Fruit fly (Drosophila melanogaster) whole organism, prepupa: ENCODE measurements around the gene CG46467.

Experiments used
- Blimp-1 ChIP-seq: fragments of 200-800 bp; sonication (Bioruptor generic); optimal IDR thresholded peaks from 3 replicates; lab custom pipeline; 2017; ENCODE audit warnings: missing biosample characterization, missing genetic modification characterization, mild to moderate bottlenecking, moderate library complexity, missing genetic modification reagents
- CG10669 ChIP-seq: fragments of 200-800 bp; sonication (Bioruptor generic); optimal IDR thresholded peaks from 3 replicates; lab custom pipeline; 2018; ENCODE audit warnings: missing biosample characterization, mild to moderate bottlenecking, missing genetic modification characterization, moderate library complexity
- CG11294 ChIP-seq: fragments of 200-800 bp; sonication (Bioruptor generic); IDR thresholded peaks from 2 replicates; pipeline ENCODE4 v1.3.6; 2022; ENCODE audit warnings: missing biosample characterization, missing genetic modification characterization
- CG15336 ChIP-seq: fragments of 200-800 bp; sonication (Bioruptor generic); IDR thresholded peaks from 2 replicates; pipeline ENCODE4 v1.3.6; 2022; ENCODE audit warnings: missing biosample characterization, missing genetic modification characterization
- CG3032 ChIP-seq: fragments of 200-800 bp; optimal IDR thresholded peaks from 2 replicates; lab custom pipeline; 2019; ENCODE audit warnings: missing biosample characterization, mild to moderate bottlenecking, missing genetic modification characterization, moderate library complexity
- CG32006 ChIP-seq: fragments of 200-800 bp; sonication (Bioruptor generic); optimal IDR thresholded peaks from 3 replicates; lab custom pipeline; 2017; ENCODE audit warnings: missing biosample characterization, mild to moderate bottlenecking, missing genetic modification characterization
- CG6276 ChIP-seq: fragments of 200-800 bp; sonication (Bioruptor generic); optimal IDR thresholded peaks from 2 replicates; lab custom pipeline; 2017; ENCODE audit warnings: missing biosample characterization, mild to moderate bottlenecking, missing genetic modification characterization
- CG6792 ChIP-seq: fragments of 200-800 bp; sonication (Bioruptor generic); optimal IDR thresholded peaks from 3 replicates; lab custom pipeline; 2016; ENCODE audit warnings: missing biosample characterization, missing genetic modification characterization
- CG7368 ChIP-seq: fragments of 200-800 bp; sonication (Bioruptor generic); optimal IDR thresholded peaks from 3 replicates; lab custom pipeline; 2016; ENCODE audit warnings: missing biosample characterization, missing genetic modification characterization
- CG8319 ChIP-seq: fragments of 200-800 bp; sonication (Bioruptor generic); optimal IDR thresholded peaks from 3 replicates; lab custom pipeline; 2016; ENCODE audit warnings: missing biosample characterization, missing genetic modification characterization
- CG8632 ChIP-seq: fragments of 200-800 bp; sonication (Bioruptor generic); optimal IDR thresholded peaks from 3 replicates; lab custom pipeline; 2016; ENCODE audit warnings: missing biosample characterization, missing genetic modification characterization
- CG9139 ChIP-seq: fragments of 200-800 bp; sonication (Bioruptor generic); optimal IDR thresholded peaks from 3 replicates; lab custom pipeline; 2017; ENCODE audit warnings: missing biosample characterization, mild to moderate bottlenecking, missing genetic modification characterization
- Eip75B ChIP-seq: fragments of 200-800 bp; sonication (Bioruptor generic); optimal IDR thresholded peaks from 3 replicates; lab custom pipeline; 2016; ENCODE audit warnings: missing biosample characterization, missing genetic modification characterization
- Eip78C ChIP-seq: fragments of 200-800 bp; sonication (Bioruptor generic); peaks from one replicate; lab custom pipeline; 2016; ENCODE audit warnings: missing biosample characterization, missing genetic modification characterization
- Eip93F ChIP-seq: fragments of 200-800 bp; sonication (Bioruptor generic); optimal IDR thresholded peaks from 2 replicates; lab custom pipeline; 2016; ENCODE audit warnings: missing biosample characterization, mild to moderate bottlenecking, missing genetic modification characterization
- Ets96B ChIP-seq: fragments of 200-800 bp; optimal IDR thresholded peaks from 2 replicates; lab custom pipeline; 2019; ENCODE audit warnings: missing biosample characterization, mild to moderate bottlenecking, missing genetic modification characterization, moderate library complexity
- Gug ChIP-seq: fragments of 200-800 bp; sonication (Bioruptor generic); IDR thresholded peaks from 2 replicates; pipeline ENCODE4 v1.3.6; 2022; ENCODE audit warnings: missing biosample characterization, missing genetic modification characterization
- Hr38 ChIP-seq: sonication (Bioruptor generic); optimal IDR thresholded peaks from 2 replicates; lab custom pipeline; 2016; ENCODE audit warnings: missing biosample characterization, missing genetic modification characterization
- Lpt ChIP-seq: fragments of 200-800 bp; sonication (Bioruptor generic); optimal IDR thresholded peaks from 3 replicates; lab custom pipeline; 2016; ENCODE audit warnings: missing biosample characterization, missing genetic modification characterization
- Met ChIP-seq: fragments of 200-800 bp; sonication (Bioruptor generic); optimal IDR thresholded peaks from 3 replicates; lab custom pipeline; 2016; ENCODE audit warnings: missing biosample characterization, missing genetic modification characterization
- OdsH ChIP-seq: fragments of 200-800 bp; sonication (Bioruptor generic); optimal IDR thresholded peaks from 3 replicates; lab custom pipeline; 2016; ENCODE audit warnings: missing biosample characterization, missing genetic modification characterization
- Smox ChIP-seq: fragments of 200-800 bp; sonication (Bioruptor generic); optimal IDR thresholded peaks from 3 replicates; lab custom pipeline; 2016; ENCODE audit warnings: missing biosample characterization, missing genetic modification characterization
- Sox102F ChIP-seq: fragments of 200-800 bp; sonication (Bioruptor generic); optimal IDR thresholded peaks from 2 replicates; lab custom pipeline; 2016; ENCODE audit warnings: missing biosample characterization, mild to moderate bottlenecking, missing genetic modification characterization
- Sox14 ChIP-seq: fragments of 200-800 bp; sonication (Bioruptor generic); optimal IDR thresholded peaks from 3 replicates; lab custom pipeline; 2016; ENCODE audit warnings: missing biosample characterization, missing genetic modification characterization
- Sox15 ChIP-seq: fragments of 200-800 bp; sonication (Bioruptor generic); optimal IDR thresholded peaks from 3 replicates; lab custom pipeline; 2016; ENCODE audit warnings: missing biosample characterization, missing genetic modification characterization
- cyc ChIP-seq: fragments of 200-800 bp; sonication (Bioruptor generic); optimal IDR thresholded peaks from 3 replicates; lab custom pipeline; 2016; ENCODE audit warnings: missing biosample characterization, missing genetic modification characterization
- eg ChIP-seq: fragments of 200-800 bp; sonication (Bioruptor generic); IDR thresholded peaks from 3 replicates; pipeline ENCODE4 v1.3.6; 2022; ENCODE audit warnings: missing biosample characterization, missing genetic modification characterization
- esn ChIP-seq: fragments of 200-800 bp; sonication (Bioruptor generic); optimal IDR thresholded peaks from 2 replicates; lab custom pipeline; 2016; ENCODE audit warnings: missing biosample characterization, mild to moderate bottlenecking, missing genetic modification characterization, moderate library complexity
- fkh ChIP-seq: fragments of 200-800 bp; sonication (Bioruptor generic); optimal IDR thresholded peaks from 3 replicates; lab custom pipeline; 2017; ENCODE audit warnings: missing biosample characterization, mild to moderate bottlenecking, missing genetic modification characterization, moderate library complexity
- net ChIP-seq: fragments of 200-800 bp; sonication (Bioruptor generic); optimal IDR thresholded peaks from 3 replicates; lab custom pipeline; 2016; ENCODE audit warnings: missing biosample characterization, missing genetic modification characterization
- salr ChIP-seq, 2 experiments: fragments of 200-800 bp; sonication (Bioruptor generic); optimal IDR thresholded peaks; 3 replicates each; lab custom pipeline; 2016 to 2018; ENCODE audit warnings: missing biosample characterization in 2 of 2, missing genetic modification characterization in 2 of 2, mild to moderate bottlenecking in 1 of 2
- spab ChIP-seq: fragments of 200-800 bp; sonication (Bioruptor generic); optimal IDR thresholded peaks from 2 replicates; lab custom pipeline; 2017; ENCODE audit warnings: missing biosample characterization, mild to moderate bottlenecking, missing genetic modification characterization, missing genetic modification reagents
- ss ChIP-seq, 2 experiments: fragments of 200-800 bp; sonication (Bioruptor generic); optimal IDR thresholded peaks; 2 replicates in 1 of 2; 3 replicates in 1 of 2; lab custom pipeline; 2017 to 2018; ENCODE audit warnings: mild to moderate bottlenecking in 2 of 2, missing biosample characterization in 2 of 2, missing genetic modification characterization in 2 of 2, moderate library complexity in 1 of 2
- svp ChIP-seq: fragments of 200-800 bp; sonication (Bioruptor generic); peaks from one replicate; lab custom pipeline; 2016; ENCODE audit warnings: missing biosample characterization, missing genetic modification characterization
- topi ChIP-seq: fragments of 200-800 bp; sonication (Bioruptor generic); optimal IDR thresholded peaks from 3 replicates; lab custom pipeline; 2016; ENCODE audit warnings: missing biosample characterization, missing genetic modification characterization
- vri ChIP-seq: fragments of 200-800 bp; sonication (Bioruptor generic); optimal IDR thresholded peaks from 3 replicates; lab custom pipeline; 2016; ENCODE audit warnings: missing biosample characterization, mild to moderate bottlenecking, missing genetic modification characterization

CG46467 gene

DNA sequence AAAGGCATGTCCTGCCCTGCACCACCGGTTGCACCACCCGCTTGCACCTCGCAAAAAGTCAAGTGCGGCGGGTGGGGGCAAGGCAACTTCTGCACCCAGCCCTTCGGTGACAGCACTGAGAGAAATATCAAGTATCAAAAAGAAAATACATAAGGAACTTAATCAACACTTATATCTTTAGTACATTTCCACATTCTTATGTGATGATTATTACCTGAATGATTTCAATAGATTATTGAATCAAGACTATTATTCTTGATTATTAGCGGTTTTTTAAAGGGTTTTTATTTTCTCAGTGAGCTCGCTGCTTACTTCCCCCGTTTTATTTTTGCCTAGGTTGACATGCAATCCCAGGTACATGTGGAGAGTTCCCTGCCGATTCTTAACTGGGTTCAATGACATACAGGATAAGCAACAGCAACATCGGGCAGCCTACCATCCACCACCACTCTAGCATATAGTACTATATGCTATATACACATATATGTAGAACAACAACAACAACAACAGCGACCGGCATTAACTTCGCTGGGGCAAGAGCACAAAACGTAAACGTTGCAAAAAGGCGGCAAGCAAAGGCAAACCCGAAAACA is 91.7 kb downstream of the CG46467 start (continued):
- peak; percentile 80 for TF ChIP-seq CG9139
- no peak for TF ChIP-seq Hr38 (GFP tag; lab: Kevin White, UChicago)
- peak; percentile 34 for TF ChIP-seq Met
- peak; percentile 90 for TF ChIP-seq Ets96B
- TF ChIP-seq CG11294 = no peak
- peak; percentile 28 for TF ChIP-seq CG7368
- TF ChIP-seq CG6792 (GFP tag; lab: Kevin White, UChicago) = peak; percentile 67
- TF ChIP-seq Gug (GFP tag; lab: Robert Waterston, UW) = peak; percentile 51
- peak; percentile 51; the same call in 1 of the 2 replicates for TF ChIP-seq CG15336 (GFP tag; lab: Robert Waterston, UW)
- TF ChIP-seq CG3032 (tag; lab: Kevin White, UChicago) = peak; percentile 91
- 0 out of 3 replicates have a peak, but pooled peaks have one; percentile 36 for TF ChIP-seq eg (GFP tag; lab: Robert Waterston, UW)
- TF ChIP-seq Smox (GFP tag; lab: Kevin White, UChicago) = peak; percentile 6
- peak; percentile 19 for TF ChIP-seq Sox102F (GFP tag; lab: Kevin White, UChicago)
- peak; percentile 47 for TF ChIP-seq CG8319 (GFP tag; lab: Kevin White, UChicago)
- peak; percentile 36 for TF ChIP-seq esn (GFP tag; lab: Kevin White, UChicago)
- peak; percentile 29 for TF ChIP-seq Lpt
- TF ChIP-seq CG32006 = peak; percentile 58
- peak; percentile 64 for TF ChIP-seq OdsH
- peak; percentile 88 for TF ChIP-seq spab (GFP tag; lab: Kevin White, UChicago)
- peak; percentile 53 for TF ChIP-seq CG8632 (GFP tag; lab: Kevin White, UChicago)
- TF ChIP-seq CG10669 = peak; percentile 88
- TF ChIP-seq ss (GFP tag; optimal IDR thresholded peaks at IDR 0.05; lab: Kevin White, UChicago) = peak; percentile 85 to 92
- peak; percentile 41 for TF ChIP-seq svp (GFP tag; lab: Kevin White, UChicago)
- TF ChIP-seq Blimp-1 (GFP tag; lab: Kevin White, UChicago) = no peak
- no peak for TF ChIP-seq fkh (GFP tag; lab: Kevin White, UChicago)
- peak; percentile 43 for TF ChIP-seq CG6276 (GFP tag; lab: Kevin White, UChicago)
- no peak for TF ChIP-seq Eip93F
- TF ChIP-seq salr (GFP tag; optimal IDR thresholded peaks at IDR 0.05; lab: Kevin White, UChicago) = peak; percentile 53 to 68
- TF ChIP-seq Sox15 = peak; percentile 19

DNA sequence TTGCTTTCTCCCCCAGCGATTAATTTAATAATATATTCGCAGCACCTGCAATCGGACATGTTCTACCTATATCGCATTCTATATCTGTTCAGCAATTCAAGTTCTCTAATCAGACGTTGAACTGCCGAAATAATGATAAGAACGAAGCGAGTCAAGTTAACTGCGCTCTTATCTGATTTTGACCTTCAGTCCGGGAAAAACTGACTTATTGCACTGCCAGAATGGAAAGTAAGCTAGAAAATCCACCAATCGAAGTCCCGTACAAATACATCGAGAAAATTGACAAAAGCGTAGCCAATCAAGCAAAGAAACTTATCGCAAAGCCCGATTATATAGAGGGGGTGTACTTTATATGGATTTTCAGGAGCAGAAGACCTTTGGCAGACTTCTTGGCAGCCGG is 93.8 kb downstream of the CG46467 start:
- peak; percentile 96 for TF ChIP-seq Eip93F
- peak; percentile 67 for TF ChIP-seq vri
- peak; percentile 31 for TF ChIP-seq Eip78C (GFP tag; lab: Kevin White, UChicago)
- TF ChIP-seq Eip75B (GFP tag; lab: Kevin White, UChicago) = no peak
- peak; percentile 68 for TF ChIP-seq svp (GFP tag; lab: Kevin White, UChicago)
- TF ChIP-seq, all 60 proteins: peak for 4

DNA sequence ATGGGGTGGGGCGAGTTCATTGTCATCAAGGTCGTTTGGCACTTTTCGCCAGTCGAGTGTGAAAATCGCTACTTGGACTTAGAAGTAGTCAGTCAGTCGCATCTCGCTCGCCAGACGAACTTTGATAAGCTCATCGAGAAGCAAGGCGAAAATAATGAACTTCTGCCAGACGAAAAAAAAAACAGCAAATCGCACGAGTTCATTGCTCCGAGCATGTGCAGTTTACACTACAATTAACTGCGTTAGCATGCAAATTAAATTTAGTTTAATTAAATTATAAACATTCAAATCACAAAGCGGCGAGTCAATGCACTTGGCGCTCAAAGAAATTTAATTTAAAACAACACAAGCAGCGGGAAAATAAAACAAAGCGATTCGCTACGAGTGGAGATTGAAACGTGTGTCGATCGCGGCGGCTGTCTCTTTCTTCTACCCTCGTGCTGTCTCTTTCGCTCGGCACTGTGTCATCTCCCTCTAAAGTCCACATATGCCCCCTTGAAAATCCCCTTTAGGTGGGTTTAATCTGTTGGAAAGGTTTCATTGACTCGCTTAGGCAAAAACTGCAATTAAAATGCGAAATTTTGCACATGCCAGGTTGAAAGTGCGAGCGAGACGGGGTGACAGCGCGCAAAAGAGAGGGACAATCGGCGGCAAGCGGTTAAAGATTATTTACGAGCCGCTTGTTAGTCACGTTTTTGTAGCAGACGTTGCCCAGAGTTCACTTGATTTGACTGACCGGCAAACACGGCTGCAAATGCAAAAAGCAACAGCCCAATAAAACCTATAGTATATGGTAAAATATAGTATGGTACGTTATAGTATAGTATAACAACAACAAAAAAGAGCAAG is 94.6 kb downstream of the CG46467 start:
- TF ChIP-seq vri = peak; percentile 72
- TF ChIP-seq Eip93F = peak; percentile 41
- no peak for TF ChIP-seq cyc (GFP tag; lab: Kevin White, UChicago)
- TF ChIP-seq net (GFP tag; lab: Kevin White, UChicago) = no peak
- peak; percentile 39 for TF ChIP-seq Sox14 (GFP tag; lab: Kevin White, UChicago)
- TF ChIP-seq esn (GFP tag; lab: Kevin White, UChicago) = peak; percentile 1
- no peak for TF ChIP-seq topi (GFP tag; lab: Kevin White, UChicago)
- peak; percentile 32 for TF ChIP-seq Met
- peak; percentile 73 for TF ChIP-seq svp (GFP tag; lab: Kevin White, UChicago)
